Worm (Caenorhabditis elegans): ENCODE data around the gene pqn-13.

pqn-13 gene

ce11 chrV:5717237-5717935 lies 41.5 kb upstream of the pqn-13 start, which contains the start of gene rga-3 (continued):
- TF ChIP-seq dmd-9 (GFP tag; IDR thresholded peaks at IDR 0.05) (no peak), gei-8 (GFP tag; optimal IDR thresholded peaks at IDR 0.05) (no peak), dmd-8 (GFP tag; IDR thresholded peaks at IDR 0.05) (no peak), fkh-10 (GFP tag; optimal IDR thresholded peaks at IDR 0.05) (no peak), snpc-4 (tag; optimal IDR thresholded peaks at IDR 0.05) (no peak), daf-8 (GFP tag; IDR thresholded peaks at IDR 0.05) (no peak), rbr-2 (tag; optimal IDR thresholded peaks at IDR 0.05) (no peak), mdt-29 (GFP tag; IDR thresholded peaks at IDR 0.05) (no peak), R02D3.7 (tag; optimal IDR thresholded peaks at IDR 0.05) (no peak), vab-7 (GFP tag; IDR thresholded peaks at IDR 0.05) (no peak), nhr-42 (GFP tag; IDR thresholded peaks at IDR 0.05) (no peak), T20F7.1 (GFP tag; optimal IDR thresholded peaks at IDR 0.05) (no peak), zip-2 (tag; optimal IDR thresholded peaks at IDR 0.05) (no peak), nhr-25 (tag; optimal IDR thresholded peaks at IDR 0.05; ENCODE audit: borderline replicate concordance, insufficient read depth) (no peak), nhr-102 (tag; optimal IDR thresholded peaks at IDR 0.05) (no peak), set-16 (GFP tag; IDR thresholded peaks at IDR 0.05) (no peak), Y75B8A.6 (GFP tag; IDR thresholded peaks at IDR 0.05) (no peak), unc-39 (tag; optimal IDR thresholded peaks at IDR 0.05) (no peak), nhr-41 (GFP tag; IDR thresholded peaks at IDR 0.05) (no peak), zag-1 (tag; optimal IDR thresholded peaks at IDR 0.05) (no peak), F37D6.2 (tag; optimal IDR thresholded peaks at IDR 0.05) (no peak), ama-1 (optimal IDR thresholded peaks at IDR 0.05) (no peak), saeg-2 (GFP tag; IDR thresholded peaks at IDR 0.05) (no peak), egl-43 (GFP tag; IDR thresholded peaks at IDR 0.05) (no peak), ceh-82 (tag; optimal IDR thresholded peaks at IDR 0.05) (no peak), ceh-20 (GFP tag; IDR thresholded peaks at IDR 0.05) (no peak), dmd-6 (GFP tag; IDR thresholded peaks at IDR 0.05) (no peak)

ce11 chrV:5716508-5716907 lies 40.6 kb upstream of the pqn-13 start, which contains the start of gene K09H11.9:
TSS of gene K09H11.9 (minus strand) at chrV:5716608.
- no peak for TF ChIP-seq nhr-28 (tag; optimal IDR thresholded peaks at IDR 0.05)
- TF ChIP-seq nhr-76 (tag; optimal IDR thresholded peaks at IDR 0.05), result no peak
- TF ChIP-seq mes-2 (tag; optimal IDR thresholded peaks at IDR 0.05; ENCODE audit: poor library complexity, severe bottlenecking), result no peak
- no peak for TF ChIP-seq zag-1 (tag; optimal IDR thresholded peaks at IDR 0.05)
- TF ChIP-seq dpl-1 (GFP tag; optimal IDR thresholded peaks at IDR 0.05), result no peak
- TF ChIP-seq snpc-1.2 (GFP tag; IDR thresholded peaks at IDR 0.05), result no peak
- TF ChIP-seq zip-2 (tag; optimal IDR thresholded peaks at IDR 0.05), result no peak
- no peak for TF ChIP-seq fos-1 (tag; optimal IDR thresholded peaks at IDR 0.05)
- TF ChIP-seq mdt-29 (GFP tag; IDR thresholded peaks at IDR 0.05), result no peak
- no peak for TF ChIP-seq lim-7 (GFP tag; IDR thresholded peaks at IDR 0.05)

ce11 chrV:5713510-5713909 lies 37.6 kb upstream of the pqn-13 start:
- TF ChIP-seq set-16 (GFP tag; IDR thresholded peaks at IDR 0.05), result no peak
- TF ChIP-seq aha-1 (tag), result peak; percentile 96

ce11 chrV:5712652-5713051 lies 36.7 kb upstream of the pqn-13 start, which contains the start of gene gcst-1:
TSS of gene gcst-1 (plus strand) at chrV:5712928.
- TF ChIP-seq daf-19 (GFP tag; conservative IDR thresholded peaks at IDR 0.05) (no peak), mep-1 (tag; optimal IDR thresholded peaks at IDR 0.05) (no peak), nhr-48 (tag; optimal IDR thresholded peaks at IDR 0.05) (peak; percentile 14), pqm-1 (tag; optimal IDR thresholded peaks at IDR 0.05) (peak; percentile 33), duxl-1 (tag; optimal IDR thresholded peaks at IDR 0.05; ENCODE audit: poor library complexity) (no peak), dmd-9 (GFP tag; IDR thresholded peaks at IDR 0.05) (no peak), hlh-11 (tag; optimal IDR thresholded peaks at IDR 0.05) (peak; percentile 65), lin-1 (GFP tag; IDR thresholded peaks at IDR 0.05) (peak; percentile 33; the same call in 1 of the 2 replicates), hlh-30 (tag; optimal IDR thresholded peaks at IDR 0.05; ENCODE audit: insufficient read depth) (peak; percentile 62), ama-1 (optimal IDR thresholded peaks at IDR 0.05) (peak; percentile 54), F37D6.2 (tag; optimal IDR thresholded peaks at IDR 0.05) (no peak), dve-1 (tag; optimal IDR thresholded peaks at IDR 0.05; ENCODE audit: insufficient read depth) (peak; percentile 70), dmd-6 (GFP tag; IDR thresholded peaks at IDR 0.05) (peak; percentile 83), F10B5.3 (tag; optimal IDR thresholded peaks at IDR 0.05) (peak; percentile 12), R02D3.7 (tag; optimal IDR thresholded peaks at IDR 0.05) (no peak), daf-16 (GFP tag; optimal IDR thresholded peaks at IDR 0.05) (no peak), daf-16 (tag; optimal IDR thresholded peaks at IDR 0.05) (peak; percentile 89), saeg-2 (GFP tag; IDR thresholded peaks at IDR 0.05) (no peak)
